Fruit fly (Drosophila melanogaster): Measurements from ENCODE around the gene CG15812.

DNA sequence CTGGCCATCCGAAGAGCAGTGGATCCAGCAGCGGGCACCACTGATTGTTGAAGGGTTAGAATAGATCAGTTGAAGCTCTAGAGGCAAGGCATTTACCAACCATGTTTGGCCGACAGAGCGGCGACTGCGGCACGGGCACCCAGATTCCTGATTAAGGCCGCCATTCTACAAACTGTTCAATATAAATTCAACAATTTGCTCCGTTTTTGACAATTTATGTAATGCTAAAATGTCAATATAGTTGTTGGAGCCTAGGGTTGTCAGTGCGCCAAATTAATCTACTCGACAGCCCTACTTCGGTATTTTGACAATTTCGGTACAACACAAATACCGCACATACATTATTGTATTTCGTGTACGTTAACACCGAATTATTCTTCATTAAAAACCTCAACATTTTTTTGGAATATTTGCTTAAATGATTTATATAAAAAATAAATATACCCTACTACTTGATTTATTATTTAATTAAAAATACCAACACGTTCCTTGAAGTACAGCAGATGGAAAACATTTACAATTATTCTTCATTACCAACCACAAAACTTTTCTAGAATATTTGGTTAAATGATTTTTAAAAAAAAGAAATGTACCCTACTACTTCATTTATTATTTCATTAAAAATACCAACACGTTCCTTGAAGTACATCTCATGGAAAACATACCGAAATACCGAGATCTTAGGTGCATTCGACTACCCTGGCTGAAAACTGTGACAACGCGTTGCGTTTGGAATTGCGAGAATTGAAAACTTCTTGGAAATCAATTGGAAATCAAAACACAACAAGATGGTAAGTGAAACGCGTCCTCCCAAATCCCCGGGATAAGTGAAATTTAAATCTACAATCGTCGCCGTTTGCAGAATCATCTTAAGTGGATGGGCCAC is at the start of gene CG15812, which contains the start of gene ND-30:
- TF ChIP-seq bab1 (GFP tag; optimal IDR thresholded peaks at IDR 0.05) (no peak), kay (GFP tag; ENCODE audit: borderline replicate concordance) (no peak), CG11617 (GFP tag; optimal IDR thresholded peaks at IDR 0.05) (peak; percentile 53), pad (GFP tag; optimal IDR thresholded peaks at IDR 0.05) (no peak), CG14711 (tag; optimal IDR thresholded peaks at IDR 0.05) (peak; percentile 94), Hr96 (GFP tag; optimal IDR thresholded peaks at IDR 0.05) (no peak), CG33017 (tag; optimal IDR thresholded peaks at IDR 0.05) (no peak), CG12768 (GFP tag; optimal IDR thresholded peaks at IDR 0.05) (no peak)
